Worm (Caenorhabditis elegans): Measurements from ENCODE around the gene T22B7.4.

DNA sequence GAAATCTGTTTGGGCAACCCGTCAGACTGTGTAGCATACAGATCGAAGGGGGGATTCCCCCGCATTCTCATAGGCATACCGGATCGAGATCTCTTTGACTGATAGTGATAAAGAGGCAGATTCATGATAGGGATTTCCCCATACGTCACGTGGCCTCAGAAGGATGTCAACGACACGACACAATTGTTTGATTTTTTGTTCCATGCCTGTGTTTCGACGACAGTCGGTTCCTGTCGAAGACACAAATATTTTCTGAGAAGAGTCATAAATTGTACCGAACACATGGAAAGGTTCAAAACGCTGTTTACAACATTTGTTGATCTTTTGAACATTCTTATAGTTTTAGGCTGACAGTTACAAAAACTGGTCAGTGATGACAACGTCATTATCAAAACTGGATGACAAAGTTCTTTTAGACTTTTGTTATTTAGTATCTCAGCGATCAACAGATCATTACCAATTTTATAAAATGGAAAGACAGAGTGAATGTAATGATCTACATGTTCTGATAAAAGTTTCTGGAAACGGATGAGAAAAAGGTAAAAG is 12.7 kb downstream of the T22B7.4 start:
- no peak for TF ChIP-seq dmd-4 (tag; optimal IDR thresholded peaks at IDR 0.05; ENCODE audit: borderline replicate concordance)
- no peak for TF ChIP-seq pha-2 (tag; optimal IDR thresholded peaks at IDR 0.05)
- TF ChIP-seq nhr-11 (tag; optimal IDR thresholded peaks at IDR 0.05) = no peak
- no peak for TF ChIP-seq nfya-1 (tag; optimal IDR thresholded peaks at IDR 0.05)
- no peak for TF ChIP-seq pha-4 (tag; optimal IDR thresholded peaks at IDR 0.05)
- TF ChIP-seq K02D7.2 (tag; optimal IDR thresholded peaks at IDR 0.05) = no peak

All from whole organism, late embryonic.